Worm (Caenorhabditis elegans): Measurements from ENCODE around the gene W02F12.2.

W02F12.2 gene

ce11 chrV:6685963-6686362, 11.5 kb downstream of the W02F12.2 start:
- no peak for TF ChIP-seq ceh-36 (tag; optimal IDR thresholded peaks at IDR 0.05)
- no peak for TF ChIP-seq scrt-1 (GFP tag; IDR thresholded peaks at IDR 0.05)
- TF ChIP-seq hmbx-1 (tag; optimal IDR thresholded peaks at IDR 0.05), result no peak
- no peak for TF ChIP-seq sea-1 (GFP tag; conservative IDR thresholded peaks at IDR 0.05)
- no peak for TF ChIP-seq flt-1 (GFP tag; IDR thresholded peaks at IDR 0.05)

ce11 chrV:6685499-6685898, 12.0 kb downstream of the W02F12.2 start:
- TF ChIP-seq hmg-4 (GFP tag; optimal IDR thresholded peaks at IDR 0.05), result peak; percentile 18
- TF ChIP-seq sea-1 (GFP tag; conservative IDR thresholded peaks at IDR 0.05), result no peak

ce11 chrV:6684541-6684940, 12.9 kb downstream of the W02F12.2 start:
- TF ChIP-seq ceh-36 (tag; optimal IDR thresholded peaks at IDR 0.05) (peak; percentile 13), pes-1 (GFP tag; IDR thresholded peaks at IDR 0.05) (no peak), ets-7 (tag; optimal IDR thresholded peaks at IDR 0.05) (no peak), tra-4 (tag; optimal IDR thresholded peaks at IDR 0.05) (no peak)

ce11 chrV:6683740-6684139, 13.7 kb downstream of the W02F12.2 start:
- TF ChIP-seq ets-7 (tag; optimal IDR thresholded peaks at IDR 0.05), result no peak
- TF ChIP-seq hnd-1 (tag; optimal IDR thresholded peaks at IDR 0.05), result no peak
- no peak for TF ChIP-seq sea-1 (GFP tag; conservative IDR thresholded peaks at IDR 0.05)
- no peak for TF ChIP-seq ceh-36 (tag; optimal IDR thresholded peaks at IDR 0.05)
- TF ChIP-seq pes-1 (GFP tag; IDR thresholded peaks at IDR 0.05), result no peak
- TF ChIP-seq ama-1 (optimal IDR thresholded peaks at IDR 0.05), result no peak
- no peak for TF ChIP-seq flt-1 (GFP tag; IDR thresholded peaks at IDR 0.05)
- TF ChIP-seq tra-4 (tag; optimal IDR thresholded peaks at IDR 0.05), result no peak
- TF ChIP-seq aly-1 (tag; optimal IDR thresholded peaks at IDR 0.05), result no peak
- no peak for TF ChIP-seq hmbx-1 (tag; optimal IDR thresholded peaks at IDR 0.05)
- TF ChIP-seq tbx-11 (GFP tag; IDR thresholded peaks at IDR 0.05), result no peak
- TF ChIP-seq F13C5.2 (tag; optimal IDR thresholded peaks at IDR 0.05), result no peak
- TF ChIP-seq B0310.2 (tag; optimal IDR thresholded peaks at IDR 0.05), result no peak
- no peak for TF ChIP-seq hmg-4 (GFP tag; optimal IDR thresholded peaks at IDR 0.05)
- TF ChIP-seq tbx-37 (GFP tag; conservative IDR thresholded peaks at IDR 0.05), result no peak
- no peak for TF ChIP-seq ceh-13 (GFP tag; optimal IDR thresholded peaks at IDR 0.05)
- no peak for TF ChIP-seq scrt-1 (GFP tag; IDR thresholded peaks at IDR 0.05)

- TF ChIP-seq flt-1 (GFP tag; IDR thresholded peaks at IDR 0.05) (no peak), B0310.2 (tag; optimal IDR thresholded peaks at IDR 0.05) (no peak), pes-1 (GFP tag; IDR thresholded peaks at IDR 0.05) (no peak), ets-7 (tag; optimal IDR thresholded peaks at IDR 0.05) (no peak), hnd-1 (tag; optimal IDR thresholded peaks at IDR 0.05) (no peak), tbx-37 (GFP tag; conservative IDR thresholded peaks at IDR 0.05) (no peak), sea-1 (GFP tag; conservative IDR thresholded peaks at IDR 0.05) (no peak), aly-1 (tag; optimal IDR thresholded peaks at IDR 0.05) (no peak), tbx-11 (GFP tag; IDR thresholded peaks at IDR 0.05) (no peak), ceh-13 (GFP tag; optimal IDR thresholded peaks at IDR 0.05) (no peak), hmg-4 (GFP tag; optimal IDR thresholded peaks at IDR 0.05) (no peak), hmbx-1 (tag; optimal IDR thresholded peaks at IDR 0.05) (no peak), tra-4 (tag; optimal IDR thresholded peaks at IDR 0.05) (no peak), F13C5.2 (tag; optimal IDR thresholded peaks at IDR 0.05) (no peak), ama-1 (optimal IDR thresholded peaks at IDR 0.05) (no peak), ceh-36 (tag; optimal IDR thresholded peaks at IDR 0.05) (no peak), scrt-1 (GFP tag; IDR thresholded peaks at IDR 0.05) (no peak)
Measured at ce11 chrV:6683282-6683681, 14.2 kb downstream of the W02F12.2 start.

ce11 chrV:6681501-6681900, 16.0 kb downstream of the W02F12.2 start, which contains the start of gene egl-46:
Gene egl-46 (minus strand): TSS chrV:6681573.
- TF ChIP-seq hnd-1 (tag; optimal IDR thresholded peaks at IDR 0.05), result no peak
- TF ChIP-seq pes-1 (GFP tag; IDR thresholded peaks at IDR 0.05), result no peak
- no peak for TF ChIP-seq ets-7 (tag; optimal IDR thresholded peaks at IDR 0.05)
- TF ChIP-seq ceh-36 (tag; optimal IDR thresholded peaks at IDR 0.05), result no peak
- TF ChIP-seq tbx-37 (GFP tag; conservative IDR thresholded peaks at IDR 0.05), result no peak
- no peak for TF ChIP-seq hmbx-1 (tag; optimal IDR thresholded peaks at IDR 0.05)
- no peak for TF ChIP-seq ama-1 (optimal IDR thresholded peaks at IDR 0.05)
- TF ChIP-seq B0310.2 (tag; optimal IDR thresholded peaks at IDR 0.05), result no peak
- no peak for TF ChIP-seq flt-1 (GFP tag; IDR thresholded peaks at IDR 0.05)

- TF ChIP-seq aly-1 (tag; optimal IDR thresholded peaks at IDR 0.05), result no peak
- TF ChIP-seq tbx-37 (GFP tag; conservative IDR thresholded peaks at IDR 0.05), result no peak
- TF ChIP-seq ama-1 (optimal IDR thresholded peaks at IDR 0.05), result no peak
- no peak for TF ChIP-seq B0310.2 (tag; optimal IDR thresholded peaks at IDR 0.05)
Measured at ce11 chrV:6676158-6676849, 21.1 kb downstream of the W02F12.2 start, which contains the start of gene cest-34. Gene cest-34 (plus strand): TSS chrV:6676799.

ce11 chrV:6673967-6674366, 23.5 kb downstream of the W02F12.2 start, which contains the start of gene cest-31:
Gene cest-31 (plus strand): TSS chrV:6674267.
- no peak for TF ChIP-seq tbx-37 (GFP tag; conservative IDR thresholded peaks at IDR 0.05)
- TF ChIP-seq ama-1 (optimal IDR thresholded peaks at IDR 0.05), result no peak
- no peak for TF ChIP-seq hmbx-1 (tag; optimal IDR thresholded peaks at IDR 0.05)
- TF ChIP-seq aly-1 (tag; optimal IDR thresholded peaks at IDR 0.05), result no peak
- TF ChIP-seq ets-7 (tag; optimal IDR thresholded peaks at IDR 0.05), result no peak
- no peak for TF ChIP-seq F13C5.2 (tag; optimal IDR thresholded peaks at IDR 0.05)
- TF ChIP-seq ceh-13 (GFP tag; optimal IDR thresholded peaks at IDR 0.05), result no peak
- no peak for TF ChIP-seq tbx-11 (GFP tag; IDR thresholded peaks at IDR 0.05)
- no peak for TF ChIP-seq flt-1 (GFP tag; IDR thresholded peaks at IDR 0.05)
- TF ChIP-seq ceh-36 (tag; optimal IDR thresholded peaks at IDR 0.05), result no peak
- TF ChIP-seq B0310.2 (tag; optimal IDR thresholded peaks at IDR 0.05), result no peak
- no peak for TF ChIP-seq hmg-4 (GFP tag; optimal IDR thresholded peaks at IDR 0.05)
- no peak for TF ChIP-seq sea-1 (GFP tag; conservative IDR thresholded peaks at IDR 0.05)
- no peak for TF ChIP-seq pes-1 (GFP tag; IDR thresholded peaks at IDR 0.05)
- TF ChIP-seq hnd-1 (tag; optimal IDR thresholded peaks at IDR 0.05), result no peak
- TF ChIP-seq tra-4 (tag; optimal IDR thresholded peaks at IDR 0.05), result no peak
- TF ChIP-seq scrt-1 (GFP tag; IDR thresholded peaks at IDR 0.05), result no peak
